Worm (Caenorhabditis elegans) whole organism, early embryonic: ENCODE results near the gene sea-2.

Experiments
- B0310.2 ChIP-seq: sonication (generic microtip); optimal IDR thresholded peaks from 2 replicates; lab custom pipeline; 2016; ENCODE audit warnings: mild to moderate bottlenecking, missing genetic modification characterization, missing compliant biosample characterization
- F13C5.2 ChIP-seq: sonication (generic microtip); optimal IDR thresholded peaks from 2 replicates; lab custom pipeline; 2017; ENCODE audit warnings: mild to moderate bottlenecking, missing genetic modification characterization, inconsistent platforms, missing compliant biosample characterization
- aly-1 ChIP-seq: sonication (generic microtip); optimal IDR thresholded peaks from 2 replicates; lab custom pipeline; 2016; ENCODE audit warnings: missing genetic modification characterization, missing compliant biosample characterization
- ama-1 ChIP-seq: fragments of 150-350 bp; optimal IDR thresholded peaks from 2 replicates; lab custom pipeline; 2014
- ceh-13 ChIP-seq: fragments of 200-800 bp; sonication (Bioruptor generic); optimal IDR thresholded peaks from 2 replicates; lab custom pipeline; 2018; ENCODE audit warnings: mild to moderate bottlenecking, missing genetic modification characterization, missing compliant biosample characterization
- ceh-36 ChIP-seq: sonication (generic microtip); optimal IDR thresholded peaks from 2 replicates; lab custom pipeline; 2016; ENCODE audit warnings: missing genetic modification characterization, inconsistent platforms, missing compliant biosample characterization
- ets-7 ChIP-seq: sonication (generic microtip); optimal IDR thresholded peaks from 2 replicates; lab custom pipeline; 2016; ENCODE audit warnings: missing genotype, missing genetic modification characterization, missing compliant biosample characterization
- flt-1 ChIP-seq: fragments of 200-800 bp; sonication (Bioruptor generic); IDR thresholded peaks from 2 replicates; pipeline ENCODE4 v1.3.6; 2022; ENCODE audit warnings: missing genetic modification characterization, missing compliant biosample characterization
- hmbx-1 ChIP-seq: sonication (generic microtip); optimal IDR thresholded peaks from 2 replicates; lab custom pipeline; 2016; ENCODE audit warnings: mild to moderate bottlenecking, missing genetic modification characterization, missing compliant biosample characterization
- hmg-4 ChIP-seq: fragments of 200-800 bp; sonication (Bioruptor generic); optimal IDR thresholded peaks from 2 replicates; lab custom pipeline; 2018; ENCODE audit warnings: mild to moderate bottlenecking, missing genetic modification characterization, missing compliant biosample characterization
- hnd-1 ChIP-seq: sonication (generic microtip); optimal IDR thresholded peaks from 2 replicates; lab custom pipeline; 2016; ENCODE audit warnings: missing genetic modification characterization, missing compliant biosample characterization
- pes-1 ChIP-seq: fragments of 200-800 bp; sonication (Bioruptor generic); IDR thresholded peaks from 2 replicates; pipeline ENCODE4 v1.3.6; 2022; ENCODE audit warnings: missing genetic modification reagents, missing genetic modification characterization, missing compliant biosample characterization
- scrt-1 ChIP-seq: fragments of 200-800 bp; sonication (Bioruptor generic); IDR thresholded peaks from 2 replicates; pipeline ENCODE4 v1.3.6; 2022; ENCODE audit warnings: missing genetic modification characterization, missing compliant biosample characterization
- sea-1 ChIP-seq: fragments of 200-800 bp; sonication (Bioruptor generic); conservative IDR thresholded peaks from 2 replicates; pipeline ENCODE4 v1.3.6; 2022; ENCODE audit warnings: missing genetic modification characterization, missing compliant biosample characterization
- tbx-11 ChIP-seq: fragments of 200-800 bp; sonication (Bioruptor generic); IDR thresholded peaks from 2 replicates; pipeline ENCODE4 v1.3.6; 2022; ENCODE audit warnings: missing genetic modification characterization, missing compliant biosample characterization
- tbx-37 ChIP-seq: fragments of 200-800 bp; sonication (Bioruptor generic); conservative IDR thresholded peaks from 2 replicates; pipeline ENCODE4 v1.3.6; 2022; ENCODE audit warnings: missing genetic modification reagents, missing genetic modification characterization, missing compliant biosample characterization
- tra-4 ChIP-seq: sonication (generic microtip); optimal IDR thresholded peaks from 2 replicates; lab custom pipeline; 2017; ENCODE audit warnings: missing genetic modification characterization, missing compliant biosample characterization

sea-2 gene

DNA sequence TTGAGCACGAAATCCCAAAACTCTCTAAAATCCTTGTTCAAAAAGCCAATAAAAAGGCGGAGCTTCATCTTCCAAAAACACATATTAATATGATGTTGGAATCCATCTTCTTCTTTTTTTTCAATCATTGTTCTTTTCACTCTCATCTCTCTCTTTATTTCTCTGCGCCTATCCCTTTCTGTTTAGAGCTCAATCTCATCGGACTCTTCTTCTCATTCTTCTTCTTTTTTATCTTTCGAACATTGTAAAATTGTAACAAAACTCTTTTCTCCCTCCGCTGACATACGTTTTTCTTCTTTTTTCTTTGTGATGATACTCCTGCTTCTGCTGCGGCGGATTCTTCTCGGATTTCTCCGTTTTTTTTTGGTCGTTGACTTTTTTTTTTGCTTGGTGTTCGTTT lies 6.6 kb downstream of the sea-2 start:
- no peak for TF ChIP-seq ceh-13
- TF ChIP-seq ama-1, result no peak
- TF ChIP-seq B0310.2 (tag; lab: Kevin White, UChicago), result no peak
- no peak for TF ChIP-seq tbx-11 (GFP tag; lab: Robert Waterston, UW)
- no peak for TF ChIP-seq scrt-1
- TF ChIP-seq aly-1, result no peak
- no peak for TF ChIP-seq hmbx-1 (tag; lab: Kevin White, UChicago)

DNA sequence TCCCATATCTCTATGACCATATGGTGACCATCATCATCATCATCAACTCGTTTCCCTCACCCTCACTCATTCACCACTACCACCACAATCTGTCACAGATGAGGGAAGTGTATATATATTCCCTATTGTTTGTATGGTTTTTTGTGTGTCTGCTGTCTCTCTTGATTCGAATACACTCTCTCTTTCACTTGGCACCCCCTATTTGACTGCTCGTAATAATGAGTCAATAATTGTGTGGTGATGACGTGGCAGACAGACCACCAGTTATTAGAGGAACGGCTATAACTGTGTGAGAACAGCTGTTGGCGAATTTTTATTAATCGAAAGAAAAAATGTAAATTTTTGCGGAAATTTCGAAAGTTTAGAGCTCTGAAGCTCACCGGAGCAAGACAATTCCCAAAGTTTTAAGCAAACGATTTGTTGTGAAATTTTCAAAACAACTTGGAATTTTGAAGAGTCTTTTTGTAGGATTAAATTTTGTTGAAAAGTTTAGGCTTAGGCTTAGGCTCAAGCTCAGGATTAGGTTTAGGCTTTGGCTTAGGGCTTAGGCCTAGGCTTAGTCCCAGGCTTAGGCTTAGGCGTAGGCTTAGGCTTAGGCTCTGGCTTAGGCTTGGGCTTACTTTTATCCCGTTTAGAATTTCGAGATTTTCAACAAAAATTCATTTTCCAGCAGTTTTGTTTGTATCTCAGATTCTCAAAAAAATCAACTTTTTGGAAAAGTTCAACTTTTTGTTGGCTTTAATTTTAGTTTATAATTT lies 7.5 kb downstream of the sea-2 start:
- TF ChIP-seq tbx-11 (GFP tag; lab: Robert Waterston, UW) (no peak), B0310.2 (tag; lab: Kevin White, UChicago) (peak; percentile 32), ceh-36 (peak; percentile 84)

DNA sequence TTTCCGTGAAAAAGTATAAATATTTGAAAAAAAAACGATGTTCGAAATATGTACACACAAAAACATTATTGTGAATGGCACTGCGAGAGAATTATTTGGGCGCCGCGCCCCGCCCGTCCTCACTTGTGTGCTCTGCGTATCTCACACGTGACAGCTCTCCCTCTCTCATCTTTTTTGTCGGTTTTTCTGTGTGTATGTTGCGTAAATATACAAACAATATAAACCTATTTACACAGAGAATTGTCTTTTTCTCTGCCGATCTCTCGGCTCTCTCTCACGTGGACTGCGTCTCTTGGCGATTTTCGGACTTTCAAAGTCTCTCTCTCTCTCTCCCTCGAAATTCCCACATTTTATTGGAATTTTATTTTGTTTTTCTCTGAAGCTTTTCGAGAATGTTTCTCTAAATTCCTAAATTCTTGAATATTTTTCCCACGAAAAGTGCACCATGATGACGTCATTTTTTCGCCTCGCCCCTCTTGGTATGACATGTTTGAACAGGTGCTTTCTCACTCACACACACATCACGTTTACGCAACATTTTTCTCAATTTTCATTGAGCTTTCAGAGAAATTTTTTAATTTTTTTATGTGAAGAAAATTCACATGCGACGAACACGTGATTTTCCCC lies 8.6 kb downstream of the sea-2 start:
- TF ChIP-seq scrt-1, result no peak
- no peak for TF ChIP-seq hmbx-1 (tag; lab: Kevin White, UChicago)
- no peak for TF ChIP-seq tbx-11 (GFP tag; lab: Robert Waterston, UW)
- peak; percentile 3 for TF ChIP-seq F13C5.2
- no peak for TF ChIP-seq ceh-36
- TF ChIP-seq B0310.2 (tag; lab: Kevin White, UChicago), result no peak
- TF ChIP-seq hnd-1 (tag; lab: Kevin White, UChicago), result no peak
- TF ChIP-seq tbx-37, result no peak
- TF ChIP-seq sea-1 (GFP tag; lab: Robert Waterston, UW), result no peak
- no peak for TF ChIP-seq tra-4 (tag; lab: Kevin White, UChicago)
- no peak for TF ChIP-seq ets-7 (tag; lab: Kevin White, UChicago)
- TF ChIP-seq ceh-13, result no peak
- TF ChIP-seq hmg-4, result peak; percentile 11
- no peak for TF ChIP-seq aly-1
- 0 out of 2 replicates have a peak, but pooled peaks have one; percentile 6 for TF ChIP-seq pes-1 (GFP tag; lab: Robert Waterston, UW)
- no peak for TF ChIP-seq ama-1
- no peak for TF ChIP-seq flt-1 (GFP tag; lab: Robert Waterston, UW)

DNA sequence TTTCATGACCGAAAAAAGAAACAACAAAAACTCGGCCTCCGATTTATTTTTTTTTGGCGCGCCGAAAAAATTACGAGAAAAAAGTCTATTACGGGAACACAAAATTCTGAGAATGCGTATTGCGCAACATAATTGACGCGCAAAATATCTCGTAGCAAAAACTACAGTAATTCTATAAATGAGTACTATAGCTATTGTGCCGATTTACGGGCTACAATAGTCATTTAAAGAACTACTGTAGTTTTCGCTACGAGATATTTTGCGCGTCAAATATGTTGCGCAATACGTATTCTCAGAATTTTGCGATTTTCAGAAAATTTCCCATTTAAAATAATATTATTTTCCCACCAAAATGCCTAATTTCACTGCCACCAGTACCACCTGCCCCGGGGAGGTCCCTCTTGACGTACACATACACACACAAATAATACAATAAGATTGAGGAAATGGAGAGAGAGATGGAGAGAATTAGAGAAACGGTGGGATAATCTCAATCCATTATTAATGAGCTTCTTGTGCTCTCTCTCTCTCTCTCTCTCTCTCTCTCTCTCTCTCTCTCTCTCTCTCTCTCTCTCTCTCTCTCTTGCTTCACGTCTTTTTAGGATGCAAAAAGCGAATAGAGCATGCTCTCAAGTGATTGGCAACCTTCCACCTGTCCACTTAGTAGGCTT lies 9.4 kb downstream of the sea-2 start:
- TF ChIP-seq hnd-1 (tag; lab: Kevin White, UChicago), result no peak
- TF ChIP-seq ceh-36, result peak; percentile 24
- peak; percentile 14 for TF ChIP-seq hmg-4
- no peak for TF ChIP-seq aly-1
- no peak for TF ChIP-seq hmbx-1 (tag; lab: Kevin White, UChicago)
- no peak for TF ChIP-seq B0310.2 (tag; lab: Kevin White, UChicago)
- TF ChIP-seq pes-1 (GFP tag; lab: Robert Waterston, UW), result no peak

DNA sequence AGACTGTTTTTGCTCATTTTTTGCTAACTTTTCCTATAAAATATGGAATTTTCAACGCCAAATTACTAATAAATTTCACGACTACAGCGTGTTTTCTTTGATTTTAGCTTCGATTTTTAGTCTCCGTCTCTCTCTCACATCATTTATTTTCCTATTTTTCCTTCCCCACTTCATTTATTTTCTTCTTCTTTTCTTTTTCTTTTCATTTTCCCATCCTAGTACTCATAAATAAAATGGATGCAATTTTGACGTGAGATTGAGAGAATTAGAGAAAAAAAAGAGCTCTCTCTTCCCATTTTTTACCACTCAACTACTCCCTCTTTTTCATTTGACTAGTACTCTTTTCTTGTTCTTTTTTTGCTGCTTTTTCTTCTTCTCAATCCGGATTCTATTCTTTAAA lies 10.1 kb downstream of the sea-2 start:
- no peak for TF ChIP-seq hmbx-1 (tag; lab: Kevin White, UChicago)
- no peak for TF ChIP-seq flt-1 (GFP tag; lab: Robert Waterston, UW)
- no peak for TF ChIP-seq tbx-37
- no peak for TF ChIP-seq B0310.2 (tag; lab: Kevin White, UChicago)
- no peak for TF ChIP-seq ama-1
- no peak for TF ChIP-seq ets-7 (tag; lab: Kevin White, UChicago)
- TF ChIP-seq pes-1 (GFP tag; lab: Robert Waterston, UW), result no peak
- no peak for TF ChIP-seq tbx-11 (GFP tag; lab: Robert Waterston, UW)

DNA sequence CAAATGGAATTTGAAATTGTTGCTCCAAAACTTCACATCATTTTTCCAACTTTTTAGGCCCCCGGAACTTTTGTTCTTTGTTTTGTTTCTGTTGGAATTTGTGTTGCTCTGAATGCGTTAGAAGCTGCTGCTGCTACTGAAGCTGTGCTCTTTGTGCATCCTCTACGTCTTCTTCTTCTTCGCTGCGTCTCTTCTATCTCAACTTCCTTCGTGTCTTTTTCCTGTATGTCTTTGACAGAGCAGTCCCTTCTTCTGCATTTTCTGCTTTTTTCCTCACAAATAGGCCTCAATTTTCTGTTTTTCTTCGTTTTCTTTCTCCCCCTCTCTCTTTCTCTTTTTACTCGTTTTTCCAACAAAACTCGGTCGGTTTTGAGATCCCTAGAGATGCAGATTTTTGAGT lies 11.1 kb downstream of the sea-2 start:
- TF ChIP-seq ceh-13, result no peak

DNA sequence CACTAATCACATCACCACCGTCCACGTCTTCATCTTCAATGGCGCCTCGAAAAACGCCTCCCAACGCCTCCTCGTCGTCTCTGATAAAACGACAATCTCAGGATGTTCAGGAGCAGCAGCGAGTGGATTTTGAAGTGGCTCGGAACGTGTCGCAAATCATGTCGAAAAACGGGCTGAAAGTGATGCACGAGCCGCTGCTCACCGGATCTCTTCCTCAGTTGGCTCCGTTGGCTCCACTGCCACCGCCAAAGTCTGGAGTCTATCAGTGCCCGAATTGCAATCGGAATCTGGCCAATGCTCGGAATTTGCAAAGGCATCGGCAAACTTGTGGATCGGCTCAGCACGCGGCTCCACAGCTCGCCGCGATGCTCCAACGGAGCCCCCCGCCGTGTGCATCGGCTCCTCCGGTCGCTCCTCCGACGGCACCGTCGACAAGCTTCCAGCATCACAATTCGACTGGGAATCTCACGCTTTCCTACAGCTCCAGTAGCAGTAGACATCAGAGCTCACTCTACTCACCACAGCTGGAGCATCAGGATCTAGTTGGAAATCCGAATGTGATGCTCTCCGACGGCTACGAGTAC lies 14.2 kb downstream of the sea-2 start:
- TF ChIP-seq ets-7 (tag; lab: Kevin White, UChicago), result no peak
- TF ChIP-seq ceh-36, result no peak
- TF ChIP-seq scrt-1, result no peak
- TF ChIP-seq hmg-4, result no peak
- no peak for TF ChIP-seq ceh-13
- no peak for TF ChIP-seq flt-1 (GFP tag; lab: Robert Waterston, UW)
- no peak for TF ChIP-seq hmbx-1 (tag; lab: Kevin White, UChicago)
- no peak for TF ChIP-seq aly-1
- no peak for TF ChIP-seq tbx-37
- TF ChIP-seq tbx-11 (GFP tag; lab: Robert Waterston, UW), result no peak
- no peak for TF ChIP-seq hnd-1 (tag; lab: Kevin White, UChicago)
- TF ChIP-seq B0310.2 (tag; lab: Kevin White, UChicago), result no peak
- TF ChIP-seq ama-1, result no peak
- TF ChIP-seq tra-4 (tag; lab: Kevin White, UChicago), result no peak
- TF ChIP-seq pes-1 (GFP tag; lab: Robert Waterston, UW), result no peak
- TF ChIP-seq sea-1 (GFP tag; lab: Robert Waterston, UW), result no peak
- TF ChIP-seq F13C5.2, result no peak
